Fruit fly (Drosophila melanogaster) whole organism, adult: ENCODE results near the gene drm.

ENCODE experiments used
- CG11617 ChIP-seq: fragments of 200-800 bp; sonication (Bioruptor generic); optimal IDR thresholded peaks from 2 replicates; lab custom pipeline; 2017; ENCODE audit warnings: mild to moderate bottlenecking, missing biosample characterization, missing genetic modification reagents, missing genetic modification characterization
- CG12768 ChIP-seq: fragments of 200-800 bp; sonication (Bioruptor generic); optimal IDR thresholded peaks from 2 replicates; lab custom pipeline; 2017; ENCODE audit warnings: missing biosample characterization, missing genetic modification characterization, mild to moderate bottlenecking, moderate library complexity, missing genetic modification reagents
- CG14711 ChIP-seq: fragments of 200-800 bp; sonication (Bioruptor generic); optimal IDR thresholded peaks from 2 replicates; lab custom pipeline; 2018; ENCODE audit warnings: missing biosample characterization, mild to moderate bottlenecking, missing genetic modification characterization, moderate library complexity
- CG1620 ChIP-seq: fragments of 200-800 bp; sonication (Bioruptor generic); optimal IDR thresholded peaks from 2 replicates; lab custom pipeline; 2016; ENCODE audit warnings: missing biosample characterization, missing genetic modification characterization
- CG33017 ChIP-seq: fragments of 200-800 bp; sonication (Bioruptor generic); optimal IDR thresholded peaks from 2 replicates; lab custom pipeline; 2018; ENCODE audit warnings: missing biosample characterization, mild to moderate bottlenecking, missing genetic modification characterization, moderate library complexity
- CG5204 ChIP-seq: fragments of 200-800 bp; sonication (Bioruptor generic); optimal IDR thresholded peaks from 2 replicates; lab custom pipeline; 2016; ENCODE audit warnings: missing biosample characterization, missing genetic modification characterization
- CG7045 ChIP-seq: fragments of 200-800 bp; sonication (Bioruptor generic); optimal IDR thresholded peaks from 2 replicates; lab custom pipeline; 2017; ENCODE audit warnings: missing biosample characterization, mild to moderate bottlenecking, missing genetic modification characterization
- CG7101 ChIP-seq: fragments of 200-800 bp; sonication (Bioruptor generic); optimal IDR thresholded peaks from 2 replicates; lab custom pipeline; 2018; ENCODE audit warnings: missing biosample characterization, mild to moderate bottlenecking, missing genetic modification characterization, moderate library complexity
- Clk ChIP-seq: fragments of 200-800 bp; sonication (Bioruptor generic); optimal IDR thresholded peaks from 2 replicates; lab custom pipeline; 2017; ENCODE audit warnings: missing biosample characterization, missing genetic modification characterization
- Crg-1 ChIP-seq: fragments of 200-800 bp; sonication (Bioruptor generic); optimal IDR thresholded peaks from 2 replicates; lab custom pipeline; 2016; ENCODE audit warnings: missing biosample characterization, missing genetic modification characterization
- Hr96 ChIP-seq: fragments of 200-800 bp; sonication (Bioruptor generic); optimal IDR thresholded peaks from 2 replicates; lab custom pipeline; 2016; ENCODE audit warnings: missing biosample characterization, missing genetic modification characterization
- Mnt ChIP-seq: fragments of 200-800 bp; sonication (Bioruptor generic); optimal IDR thresholded peaks from 2 replicates; lab custom pipeline; 2016; ENCODE audit warnings: missing biosample characterization, mild to moderate bottlenecking, missing genetic modification characterization
- bab1 ChIP-seq: fragments of 200-800 bp; sonication (Bioruptor generic); optimal IDR thresholded peaks from 3 replicates; lab custom pipeline; 2019; ENCODE audit warnings: missing biosample characterization, mild to moderate bottlenecking, missing genetic modification characterization, moderate library complexity
- cic ChIP-seq: fragments of 200-800 bp; sonication (Bioruptor generic); optimal IDR thresholded peaks from 2 replicates; lab custom pipeline; 2017; ENCODE audit warnings: missing biosample characterization, mild to moderate bottlenecking, missing genetic modification characterization, moderate library complexity
- cnc ChIP-seq, 2 experiments: fragments of >200 bp; optimal IDR thresholded peaks; 2 replicates each; lab custom pipeline; 2017
- kay ChIP-seq: fragments of 200-800 bp; sonication (Bioruptor generic); peaks from one replicate; lab custom pipeline; 2016; ENCODE audit warnings: missing biosample characterization, missing genetic modification characterization, borderline replicate concordance
- ovo ChIP-seq: fragments of 200-800 bp; sonication (Bioruptor generic); optimal IDR thresholded peaks from 2 replicates; lab custom pipeline; 2016; ENCODE audit warnings: missing biosample characterization, missing genetic modification characterization
- pad ChIP-seq: fragments of 200-800 bp; sonication (Bioruptor generic); optimal IDR thresholded peaks from 3 replicates; lab custom pipeline; 2017; ENCODE audit warnings: missing biosample characterization, missing genetic modification characterization, mild to moderate bottlenecking, moderate library complexity, missing genetic modification reagents
- tj ChIP-seq: fragments of 200-800 bp; sonication (Bioruptor generic); optimal IDR thresholded peaks from 3 replicates; lab custom pipeline; 2017; ENCODE audit warnings: missing biosample characterization, mild to moderate bottlenecking, missing genetic modification characterization, moderate library complexity
- toe ChIP-seq: fragments of 200-800 bp; sonication (Bioruptor generic); optimal IDR thresholded peaks from 2 replicates; lab custom pipeline; 2016; ENCODE audit warnings: missing biosample characterization, missing genetic modification characterization

Gene drm

DNA sequence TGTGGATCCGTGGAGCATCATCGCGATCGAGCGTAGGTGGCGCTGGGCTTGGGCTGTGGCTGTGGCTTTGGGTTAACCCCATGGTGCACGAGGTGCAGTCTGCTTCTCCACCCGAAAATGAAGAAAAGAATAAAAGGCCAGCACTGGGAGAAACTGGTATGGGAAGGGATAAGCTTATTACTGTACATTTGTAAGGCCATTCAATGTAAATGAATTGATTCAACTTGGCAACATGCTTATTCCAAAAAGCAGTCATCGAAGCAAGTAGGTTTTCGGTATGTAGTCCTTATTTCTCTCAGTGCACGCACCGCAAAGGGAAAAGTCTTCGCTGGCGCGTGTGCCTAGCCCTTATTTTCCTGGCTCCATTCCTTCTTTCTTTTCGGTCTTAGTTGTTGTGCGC lies 27.5 kb downstream of the drm start:
- no peak for TF ChIP-seq ovo
- TF ChIP-seq cic (GFP tag; lab: Kevin White, UChicago), result no peak
- TF ChIP-seq Hr96 (GFP tag; lab: Kevin White, UChicago), result no peak
- TF ChIP-seq CG33017 (tag; lab: Kevin White, UChicago), result no peak
- no peak for TF ChIP-seq CG5204 (GFP tag; lab: Kevin White, UChicago)
- no peak for TF ChIP-seq bab1

DNA sequence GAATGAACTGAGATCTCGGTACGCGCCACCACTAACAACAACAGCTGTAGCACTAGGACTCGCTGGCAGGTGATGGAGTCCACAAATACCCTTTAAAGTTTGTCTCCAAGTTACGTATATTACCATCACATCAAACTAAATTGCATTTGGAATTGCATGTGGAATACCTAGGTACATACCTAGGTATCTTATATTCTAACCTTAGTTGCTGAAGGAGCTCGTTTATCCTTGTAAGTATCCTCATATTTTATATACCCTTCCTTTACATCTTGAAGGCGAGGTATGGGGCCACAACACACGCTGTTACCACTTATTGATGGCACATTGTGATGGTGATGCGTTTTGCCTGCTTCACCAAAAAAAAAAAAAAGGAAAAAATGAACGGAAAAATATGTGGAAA lies 28.3 kb downstream of the drm start:
- TF ChIP-seq CG1620 (GFP tag; lab: Kevin White, UChicago), result no peak
- TF ChIP-seq cic (GFP tag; lab: Kevin White, UChicago), result no peak
- no peak for TF ChIP-seq tj (GFP tag; lab: Kevin White, UChicago)
- TF ChIP-seq Clk (GFP tag; lab: Kevin White, UChicago), result no peak

DNA sequence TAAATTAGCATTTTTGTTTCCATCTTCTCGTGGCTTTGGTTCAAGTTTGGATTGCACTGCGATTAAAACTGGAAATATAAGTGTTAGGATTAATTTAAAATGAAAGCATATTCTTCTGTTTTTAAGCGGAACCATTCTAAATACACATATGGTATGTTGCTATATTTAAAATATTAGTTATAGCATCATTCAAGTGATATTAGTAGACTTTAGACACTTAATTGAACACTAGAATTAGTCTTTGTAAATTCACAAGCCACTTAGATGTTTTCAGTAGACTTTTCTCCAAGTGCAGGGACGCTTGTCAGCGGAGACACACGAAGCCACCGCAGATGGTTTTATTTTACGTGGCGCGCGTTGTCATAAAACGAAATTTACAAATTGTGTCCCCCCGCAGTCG lies 30.8 kb downstream of the drm start:
- no peak for TF ChIP-seq pad (GFP tag; lab: Kevin White, UChicago)
- no peak for TF ChIP-seq CG33017 (tag; lab: Kevin White, UChicago)
- TF ChIP-seq cic (GFP tag; lab: Kevin White, UChicago), result no peak
- TF ChIP-seq Clk (GFP tag; lab: Kevin White, UChicago), result no peak
- TF ChIP-seq CG12768 (GFP tag; lab: Kevin White, UChicago), result no peak
- no peak for TF ChIP-seq tj (GFP tag; lab: Kevin White, UChicago)
- TF ChIP-seq Mnt (GFP tag; lab: Kevin White, UChicago), result no peak

DNA sequence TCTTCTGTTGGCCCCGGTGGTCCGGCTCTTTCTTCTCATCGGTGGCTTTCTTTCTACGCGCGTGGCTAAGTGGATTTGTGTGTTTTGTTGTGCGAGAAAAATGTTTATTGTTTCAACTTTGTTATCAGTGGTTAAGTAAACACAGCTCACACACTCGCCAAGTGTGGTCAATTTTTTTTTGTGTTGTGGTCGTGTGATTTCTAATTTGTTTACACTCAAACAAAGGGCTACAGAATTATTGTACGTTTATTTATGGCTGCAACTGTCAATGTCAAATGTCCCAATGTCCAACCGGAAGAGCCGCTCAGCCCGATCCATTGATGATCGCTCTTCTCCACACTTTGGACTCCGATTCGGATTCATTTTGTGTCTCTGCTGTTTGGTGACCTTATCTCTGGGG lies 31.5 kb downstream of the drm start:
- no peak for TF ChIP-seq bab1
- no peak for TF ChIP-seq CG5204 (GFP tag; lab: Kevin White, UChicago)
- no peak for TF ChIP-seq toe (GFP tag; lab: Kevin White, UChicago)
- no peak for TF ChIP-seq CG1620 (GFP tag; lab: Kevin White, UChicago)
- no peak for TF ChIP-seq CG14711 (tag; lab: Kevin White, UChicago)
- TF ChIP-seq Clk (GFP tag; lab: Kevin White, UChicago), result no peak
- TF ChIP-seq CG11617 (GFP tag; lab: Kevin White, UChicago), result no peak
- no peak for TF ChIP-seq Mnt (GFP tag; lab: Kevin White, UChicago)
- no peak for TF ChIP-seq Crg-1 (GFP tag; lab: Kevin White, UChicago)
- no peak for TF ChIP-seq CG33017 (tag; lab: Kevin White, UChicago)
- TF ChIP-seq Hr96 (GFP tag; lab: Kevin White, UChicago), result no peak
- TF ChIP-seq CG7101 (tag; lab: Kevin White, UChicago), result no peak
- TF ChIP-seq tj (GFP tag; lab: Kevin White, UChicago), result no peak

DNA sequence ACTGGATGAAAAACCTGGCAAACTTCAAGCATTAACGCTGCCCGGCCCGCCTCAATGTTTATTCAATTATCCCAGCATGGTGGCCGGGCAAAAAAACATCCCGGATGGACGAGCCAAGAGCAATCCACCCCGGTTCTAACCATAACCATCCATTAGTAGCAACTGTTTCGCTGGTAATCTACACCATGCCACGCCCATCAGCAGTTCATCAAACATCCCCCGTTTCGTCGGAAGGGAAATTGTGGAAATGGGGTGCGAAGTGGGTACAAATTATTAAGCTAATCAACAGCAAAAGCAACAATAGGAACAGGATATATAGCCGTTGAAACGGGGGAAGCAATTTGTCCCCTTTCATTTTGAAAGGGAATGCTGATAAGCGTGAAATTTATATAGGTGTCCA lies 32.4 kb downstream of the drm start:
- TF ChIP-seq cic (GFP tag; lab: Kevin White, UChicago), result no peak
- no peak for TF ChIP-seq CG11617 (GFP tag; lab: Kevin White, UChicago)
- no peak for TF ChIP-seq CG7045 (GFP tag; lab: Kevin White, UChicago)
- no peak for TF ChIP-seq Hr96 (GFP tag; lab: Kevin White, UChicago)
- TF ChIP-seq cnc (optimal IDR thresholded peaks at IDR 0.05; lab: Kevin White, UChicago), result no peak
- TF ChIP-seq bab1, result no peak
- TF ChIP-seq CG7101 (tag; lab: Kevin White, UChicago), result no peak
- no peak for TF ChIP-seq kay (GFP tag; lab: Kevin White, UChicago)
- no peak for TF ChIP-seq toe (GFP tag; lab: Kevin White, UChicago)
- TF ChIP-seq tj (GFP tag; lab: Kevin White, UChicago), result no peak
- TF ChIP-seq CG14711 (tag; lab: Kevin White, UChicago), result no peak
- no peak for TF ChIP-seq CG33017 (tag; lab: Kevin White, UChicago)
- TF ChIP-seq CG5204 (GFP tag; lab: Kevin White, UChicago), result no peak
- no peak for TF ChIP-seq Clk (GFP tag; lab: Kevin White, UChicago)

DNA sequence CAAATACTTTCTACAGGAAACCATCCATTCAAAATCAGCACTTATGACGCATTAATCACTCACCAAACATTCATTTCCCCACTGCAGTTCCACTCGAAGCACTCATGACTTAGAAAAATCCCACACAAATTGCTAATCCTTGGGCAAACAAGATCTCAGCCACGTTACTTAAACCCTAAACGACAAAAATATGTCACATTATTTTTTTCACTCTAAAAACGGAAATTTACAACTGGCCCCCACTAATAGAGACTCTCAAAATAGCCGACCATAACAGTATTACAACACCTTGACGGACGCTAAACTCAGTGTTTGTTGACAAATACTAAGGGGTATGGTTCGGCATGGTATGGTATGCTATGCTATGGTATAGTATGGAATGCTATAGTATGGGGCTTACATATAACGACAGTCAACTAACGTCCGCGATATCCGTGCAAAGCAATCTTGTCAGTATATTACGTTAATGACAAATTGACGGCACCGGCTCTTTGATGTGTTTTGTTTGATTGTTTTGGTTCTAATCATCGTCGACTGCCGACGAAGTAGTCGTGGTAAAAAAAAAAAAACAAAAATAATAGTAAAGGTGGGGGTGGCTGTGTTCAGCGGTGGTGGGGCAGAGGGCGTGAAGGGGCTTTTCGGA lies 33.6 kb downstream of the drm start:
- TF ChIP-seq tj (GFP tag; lab: Kevin White, UChicago), result no peak
- TF ChIP-seq kay (GFP tag; lab: Kevin White, UChicago), result peak; percentile 70

DNA sequence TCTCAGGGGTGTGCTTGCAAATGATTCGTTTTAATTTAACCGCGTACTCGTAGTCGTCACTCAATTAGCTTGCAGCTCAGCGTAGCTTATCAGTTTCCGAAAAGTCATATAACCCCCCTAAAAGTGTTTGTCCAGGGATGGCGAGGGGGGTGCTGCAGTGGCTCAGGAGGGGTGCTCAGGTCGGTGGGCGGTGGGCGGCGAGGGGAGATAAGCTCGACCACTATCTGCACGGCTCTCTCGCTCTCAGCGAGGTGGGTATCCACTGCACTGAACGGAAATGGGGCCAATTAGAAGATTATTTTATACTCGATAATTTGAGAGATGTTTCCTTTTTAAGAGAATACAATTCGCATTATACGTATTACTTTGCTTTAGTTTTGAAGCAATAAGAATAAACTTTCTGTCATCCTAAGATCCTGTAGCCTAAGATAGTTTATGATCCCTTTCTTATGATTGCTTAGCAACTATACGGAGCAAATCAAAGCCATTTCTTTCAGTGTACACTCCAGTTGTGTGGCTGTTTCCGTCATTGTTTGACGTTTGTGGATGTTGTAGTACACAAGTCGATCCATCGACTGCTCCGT lies 34.2 kb downstream of the drm start:
- TF ChIP-seq Clk (GFP tag; lab: Kevin White, UChicago) (peak; percentile 77), toe (GFP tag; lab: Kevin White, UChicago) (peak; percentile 67), pad (GFP tag; lab: Kevin White, UChicago) (peak; percentile 7), CG14711 (tag; lab: Kevin White, UChicago) (peak; percentile 50), CG7101 (tag; lab: Kevin White, UChicago) (peak; percentile 72), tj (GFP tag; lab: Kevin White, UChicago) (peak; percentile 13), Mnt (GFP tag; lab: Kevin White, UChicago) (peak; percentile 48), CG5204 (GFP tag; lab: Kevin White, UChicago) (peak; percentile 88), ovo (no peak), CG33017 (tag; lab: Kevin White, UChicago) (peak; percentile 72), CG12768 (GFP tag; lab: Kevin White, UChicago) (peak; percentile 71), kay (GFP tag; lab: Kevin White, UChicago) (no peak), CG7045 (GFP tag; lab: Kevin White, UChicago) (peak; percentile 67), CG1620 (GFP tag; lab: Kevin White, UChicago) (no peak), bab1 (no peak), cnc (optimal IDR thresholded peaks at IDR 0.05; lab: Kevin White, UChicago) (no peak), CG11617 (GFP tag; lab: Kevin White, UChicago) (peak; percentile 77), Crg-1 (GFP tag; lab: Kevin White, UChicago) (peak; percentile 3), Hr96 (GFP tag; lab: Kevin White, UChicago) (peak; percentile 71), cic (GFP tag; lab: Kevin White, UChicago) (peak; percentile 52)
